Worm (Caenorhabditis elegans) whole organism, young adult: ENCODE measurements around the gene B0563.7.

ENCODE experiments used
- C17E4.6 ChIP-seq: fragments of 200-800 bp; sonication (Bioruptor generic); IDR thresholded peaks from 2 replicates; pipeline ENCODE4 v1.3.6; 2022; ENCODE audit warnings: missing genetic modification reagents, missing genetic modification characterization, missing compliant biosample characterization
- F23B12.7 ChIP-seq: sonication (generic microtip); optimal IDR thresholded peaks from 2 replicates; lab custom pipeline; 2017; ENCODE audit warnings: missing genetic modification characterization, mild to moderate bottlenecking, missing compliant biosample characterization, antibody characterized with exemption, moderate library complexity; ENCODE audit not compliant: insufficient read depth
- F37B4.10 ChIP-seq: fragments of 200-800 bp; sonication (Bioruptor generic); IDR thresholded peaks from 2 replicates; pipeline ENCODE4 v1.3.6; 2022; ENCODE audit warnings: missing genetic modification characterization, missing compliant biosample characterization
- F52B5.7 ChIP-seq: sonication (generic microtip); optimal IDR thresholded peaks from 2 replicates; lab custom pipeline; 2016; ENCODE audit warnings: mild to moderate bottlenecking, missing genetic modification characterization, missing compliant biosample characterization
- F55B11.4 ChIP-seq: sonication (generic microtip); optimal IDR thresholded peaks from 2 replicates; lab custom pipeline; 2016; ENCODE audit warnings: missing compliant biosample characterization, missing genetic modification characterization, borderline replicate concordance; ENCODE audit not compliant: insufficient read depth
- F57A8.1 ChIP-seq: fragments of 200-800 bp; sonication (Bioruptor generic); optimal IDR thresholded peaks from 2 replicates; lab custom pipeline; 2018; ENCODE audit warnings: mild to moderate bottlenecking, missing genetic modification characterization, moderate library complexity, missing compliant biosample characterization
- K11D2.4 ChIP-seq: fragments of 200-800 bp; sonication (Bioruptor generic); IDR thresholded peaks from 2 replicates; pipeline ENCODE4 v1.3.6; 2022; ENCODE audit warnings: missing genetic modification reagents, missing genetic modification characterization, missing compliant biosample characterization
- Y53F4B.3 ChIP-seq: fragments of 200-800 bp; sonication (Bioruptor generic); IDR thresholded peaks from 2 replicates; pipeline ENCODE4 v1.3.6; 2022; ENCODE audit warnings: missing genetic modification reagents, missing genetic modification characterization, missing compliant biosample characterization
- aptf-3 ChIP-seq: fragments of 200-800 bp; sonication (Bioruptor generic); IDR thresholded peaks from 2 replicates; pipeline ENCODE4 v1.3.6; 2022; ENCODE audit warnings: missing genetic modification characterization, missing compliant biosample characterization
- cebp-2 ChIP-seq: fragments of 200-800 bp; sonication (Bioruptor generic); IDR thresholded peaks from 2 replicates; pipeline ENCODE4 v1.3.6; 2022; ENCODE audit warnings: missing genetic modification characterization, missing compliant biosample characterization
- ceh-91 ChIP-seq: fragments of 200-800 bp; sonication (Bioruptor generic); IDR thresholded peaks from 2 replicates; pipeline ENCODE4 v1.3.6; 2022; ENCODE audit warnings: missing genetic modification reagents, missing genetic modification characterization, missing compliant biosample characterization
- chd-7 ChIP-seq: sonication (generic microtip); optimal IDR thresholded peaks from 2 replicates; lab custom pipeline; 2016; ENCODE audit warnings: mild to moderate bottlenecking, missing genetic modification characterization, moderate library complexity, missing compliant biosample characterization
- die-1 ChIP-seq: sonication (generic microtip); optimal IDR thresholded peaks from 2 replicates; lab custom pipeline; 2016; ENCODE audit warnings: missing genotype, mild to moderate bottlenecking, missing genetic modification characterization, missing compliant biosample characterization
- dpl-1 ChIP-seq: fragments of 150-350 bp; optimal IDR thresholded peaks from 2 replicates; lab custom pipeline; 2014; ENCODE audit warnings: missing biosample characterization, missing genetic modification reagents, missing genetic modification characterization
- fkh-3 ChIP-seq: sonication (generic microtip); optimal IDR thresholded peaks from 2 replicates; lab custom pipeline; 2016; ENCODE audit warnings: mild to moderate bottlenecking, missing genetic modification characterization, missing compliant biosample characterization
- him-1 ChIP-seq: sonication (generic microtip); optimal IDR thresholded peaks from 2 replicates; lab custom pipeline; 2016; ENCODE audit warnings: missing genotype, missing genetic modification reagents, missing genetic modification characterization, missing compliant biosample characterization
- hlh-12 ChIP-seq: sonication (generic microtip); optimal IDR thresholded peaks from 2 replicates; lab custom pipeline; 2016; ENCODE audit warnings: missing genetic modification characterization, missing compliant biosample characterization
- let-526 ChIP-seq: fragments of 200-800 bp; sonication (Bioruptor generic); IDR thresholded peaks from 2 replicates; pipeline ENCODE4 v1.3.6; 2022; ENCODE audit warnings: missing genetic modification reagents, missing genetic modification characterization, missing compliant biosample characterization
- let-607 ChIP-seq, 2 experiments: fragments of 200-800 bp in 1 of 2; sonication (Bioruptor generic) in 1 of 2; sonication (generic microtip) in 1 of 2; optimal IDR thresholded peaks; 2 replicates each; lab custom pipeline; 2016 to 2018; ENCODE audit warnings: mild to moderate bottlenecking in 2 of 2, missing compliant biosample characterization in 2 of 2, missing genetic modification characterization in 2 of 2, moderate library complexity in 2 of 2, missing genotype in 1 of 2
- lin-40 ChIP-seq: sonication (generic microtip); optimal IDR thresholded peaks from 2 replicates; lab custom pipeline; 2016; ENCODE audit warnings: missing genetic modification characterization, mild to moderate bottlenecking, missing compliant biosample characterization, missing genotype, missing genetic modification reagents
- lir-1 ChIP-seq: fragments of 200-800 bp; sonication (Bioruptor generic); conservative IDR thresholded peaks from 2 replicates; pipeline ENCODE4 v1.3.6; 2022; ENCODE audit warnings: missing genetic modification reagents, missing genetic modification characterization, missing compliant biosample characterization
- mcd-1 ChIP-seq: fragments of 200-800 bp; sonication (Bioruptor generic); IDR thresholded peaks from 2 replicates; pipeline ENCODE4 v1.3.6; 2022; ENCODE audit warnings: missing genetic modification reagents, missing genetic modification characterization, missing compliant biosample characterization
- nfya-1 ChIP-seq: sonication (generic microtip); optimal IDR thresholded peaks from 2 replicates; lab custom pipeline; 2017; ENCODE audit warnings: antibody characterized with exemption, missing compliant biosample characterization, missing genetic modification characterization, borderline replicate concordance; ENCODE audit not compliant: insufficient read depth
- nfyb-1 ChIP-seq: fragments of 200-800 bp; sonication (Bioruptor generic); IDR thresholded peaks from 2 replicates; pipeline ENCODE4 v1.3.6; 2022; ENCODE audit warnings: missing genetic modification reagents, missing genetic modification characterization, missing compliant biosample characterization
- nhr-179 ChIP-seq: sonication (generic microtip); optimal IDR thresholded peaks from 2 replicates; lab custom pipeline; 2016; ENCODE audit warnings: mild to moderate bottlenecking, missing genetic modification characterization, missing compliant biosample characterization
- nhr-80 ChIP-seq: sonication (generic microtip); optimal IDR thresholded peaks from 2 replicates; lab custom pipeline; 2016; ENCODE audit warnings: missing genetic modification characterization, missing compliant biosample characterization
- rpc-1 ChIP-seq, 2 experiments: fragments of 150-350 bp in 1 of 2; sonication (generic microtip) in 1 of 2; optimal IDR thresholded peaks; 2 replicates each; lab custom pipeline; 2014 to 2018; ENCODE audit warnings: missing biosample characterization in 1 of 2, missing genetic modification characterization in 1 of 2, missing genetic modification reagents in 1 of 2, missing genotype in 1 of 2
- snpc-3.4 ChIP-seq: sonication (generic microtip); optimal IDR thresholded peaks from 2 replicates; lab custom pipeline; 2017; ENCODE audit warnings: missing genetic modification characterization, mild to moderate bottlenecking, missing compliant biosample characterization, antibody characterized with exemption, moderate library complexity, missing genotype, missing genetic modification reagents
- sptf-2 ChIP-seq: fragments of 200-800 bp; sonication (Bioruptor generic); optimal IDR thresholded peaks from 2 replicates; lab custom pipeline; 2018; ENCODE audit warnings: mild to moderate bottlenecking, missing genetic modification characterization, missing compliant biosample characterization
- tbp1 ChIP-seq: fragments of 200-800 bp; sonication (Bioruptor generic); optimal IDR thresholded peaks from 2 replicates; lab custom pipeline; 2018; ENCODE audit warnings: mild to moderate bottlenecking, missing genetic modification characterization, missing compliant biosample characterization
- tbx-9 ChIP-seq: sonication (generic microtip); optimal IDR thresholded peaks from 2 replicates; lab custom pipeline; 2016; ENCODE audit warnings: borderline replicate concordance, missing genetic modification characterization, inconsistent platforms, missing compliant biosample characterization
- tlf-1 ChIP-seq: fragments of 200-800 bp; sonication (Bioruptor generic); optimal IDR thresholded peaks from 2 replicates; lab custom pipeline; 2018; ENCODE audit warnings: mild to moderate bottlenecking, missing genetic modification characterization, missing compliant biosample characterization

Gene B0563.7

ce11 chrX:9182140-9182539 is 28.0 kb upstream of the B0563.7 start, which contains the start of gene Y81B9A.3:
Y81B9A.3 (plus strand) TSS chrX:9182440.
- TF ChIP-seq tbp1 (GFP tag; lab: Kevin White, UChicago): no peak
- no peak for TF ChIP-seq aptf-3 (GFP tag; lab: Robert Waterston, UW)
- no peak for TF ChIP-seq K11D2.4 (GFP tag; lab: Robert Waterston, UW)
- TF ChIP-seq mcd-1: no peak
- no peak for TF ChIP-seq tbx-9 (tag; lab: Kevin White, UChicago)
- no peak for TF ChIP-seq die-1 (tag; lab: Kevin White, UChicago)
- TF ChIP-seq lin-40 (tag; lab: Kevin White, UChicago): no peak
- TF ChIP-seq F37B4.10 (GFP tag; lab: Robert Waterston, UW): no peak
- no peak for TF ChIP-seq F55B11.4 (tag; lab: Kevin White, UChicago)
- no peak for TF ChIP-seq nfya-1 (tag; lab: Kevin White, UChicago)
- no peak for TF ChIP-seq F52B5.7 (tag; lab: Kevin White, UChicago)
- no peak for TF ChIP-seq nhr-179 (tag; lab: Kevin White, UChicago)

ce11 chrX:9180823-9181222 is 26.7 kb upstream of the B0563.7 start, which contains the start of gene Y81B9A.4:
Y81B9A.4 (minus strand) TSS chrX:9180923.
- TF ChIP-seq him-1 (tag; lab: Kevin White, UChicago): no peak
- TF ChIP-seq, all 124 proteins: peak for 0

ce11 chrX:9174409-9174808 is 20.3 kb upstream of the B0563.7 start, which contains the start of gene B0563.8:
B0563.8 (minus strand) TSS chrX:9174509.
- no peak for TF ChIP-seq tlf-1 (GFP tag; lab: Kevin White, UChicago)

- TF ChIP-seq C17E4.6 (GFP tag; lab: Robert Waterston, UW): no peak
- no peak for TF ChIP-seq sptf-2 (GFP tag; lab: Kevin White, UChicago)
- no peak for TF ChIP-seq hlh-12 (tag; lab: Kevin White, UChicago)
- TF ChIP-seq chd-7 (tag; lab: Kevin White, UChicago): no peak
- TF ChIP-seq cebp-2 (GFP tag; lab: Robert Waterston, UW): no peak
- no peak for TF ChIP-seq rpc-1 (optimal IDR thresholded peaks at IDR 0.05; lab: Kevin White, UChicago)
- no peak for TF ChIP-seq rpc-1 (tag; optimal IDR thresholded peaks at IDR 0.05; lab: Kevin White, UChicago)
- no peak for TF ChIP-seq lir-1 (GFP tag; lab: Robert Waterston, UW)
- no peak for TF ChIP-seq tbp1 (GFP tag; lab: Kevin White, UChicago)
- no peak for TF ChIP-seq snpc-3.4 (tag; lab: Kevin White, UChicago)
- no peak for TF ChIP-seq let-526
- TF ChIP-seq fkh-3 (tag; lab: Kevin White, UChicago): no peak
- TF ChIP-seq Y53F4B.3 (GFP tag; lab: Robert Waterston, UW): no peak
- TF ChIP-seq F23B12.7 (tag; lab: Kevin White, UChicago): no peak
- no peak for TF ChIP-seq F57A8.1 (GFP tag; lab: Kevin White, UChicago)
- TF ChIP-seq nhr-80: no peak
- no peak for TF ChIP-seq nfyb-1 (GFP tag; lab: Robert Waterston, UW)
- TF ChIP-seq let-607 (tag; optimal IDR thresholded peaks at IDR 0.05; lab: Kevin White, UChicago): no peak
- TF ChIP-seq ceh-91 (GFP tag; lab: Robert Waterston, UW): no peak
- TF ChIP-seq dpl-1 (GFP tag; lab: Kevin White, UChicago): no peak
These were observed 18.6 kb upstream of the B0563.7 start for ce11 chrX:9172733-9173132.
